Worm (Caenorhabditis elegans): ENCODE measurements around the gene angl-1.

ce11 chrV:2673807-2674206, 20.9 kb downstream of the angl-1 start:
- TF ChIP-seq pqm-1 (tag; optimal IDR thresholded peaks at IDR 0.05) = no peak
- TF ChIP-seq nhr-77 (tag; optimal IDR thresholded peaks at IDR 0.05) = no peak
- TF ChIP-seq ztf-4 (tag; optimal IDR thresholded peaks at IDR 0.05) = no peak
- no peak for TF ChIP-seq ceh-9 (tag; optimal IDR thresholded peaks at IDR 0.05)
- TF ChIP-seq elt-1 (tag; optimal IDR thresholded peaks at IDR 0.05) = no peak

All from whole organism, L3 larva.